Fruit fly (Drosophila melanogaster) whole organism, pupa: ENCODE results near the gene mtsh.

Source experiments
- CG12605 ChIP-seq: fragments of 200-800 bp; sonication (Bioruptor generic); IDR thresholded peaks from 2 replicates; pipeline ENCODE4 v1.3.6; 2022; ENCODE audit warnings: missing biosample characterization, missing genetic modification characterization
- CG13204 ChIP-seq: fragments of 200-800 bp; sonication (Bioruptor generic); optimal IDR thresholded peaks from 2 replicates; lab custom pipeline; 2018; ENCODE audit warnings: missing biosample characterization, mild to moderate bottlenecking, missing genetic modification characterization, moderate library complexity
- CG15710 ChIP-seq: fragments of 200-800 bp; sonication (Bioruptor generic); optimal IDR thresholded peaks from 2 replicates; lab custom pipeline; 2018; ENCODE audit warnings: missing biosample characterization, mild to moderate bottlenecking, missing genetic modification characterization, moderate library complexity
- CG34367 ChIP-seq: fragments of 200-800 bp; sonication (Bioruptor generic); optimal IDR thresholded peaks from 2 replicates; lab custom pipeline; 2018; ENCODE audit warnings: missing biosample characterization, mild to moderate bottlenecking, missing genetic modification characterization
- CG8159 ChIP-seq: fragments of 200-800 bp; sonication (Bioruptor generic); optimal IDR thresholded peaks from 3 replicates; lab custom pipeline; 2018; ENCODE audit warnings: missing biosample characterization, mild to moderate bottlenecking, missing genetic modification characterization, moderate library complexity
- D1 ChIP-seq: fragments of 200-800 bp; sonication (Bioruptor generic); optimal IDR thresholded peaks from 2 replicates; lab custom pipeline; 2018; ENCODE audit warnings: missing biosample characterization, mild to moderate bottlenecking, missing genetic modification characterization, moderate library complexity
- EcR ChIP-seq: fragments of 200-800 bp; sonication (Bioruptor generic); optimal IDR thresholded peaks from 3 replicates; lab custom pipeline; 2019; ENCODE audit warnings: missing biosample characterization, missing genetic modification characterization, mild to moderate bottlenecking, moderate library complexity, missing genetic modification reagents
- Ets98B ChIP-seq: fragments of 200-800 bp; sonication (Bioruptor generic); IDR thresholded peaks from 2 replicates; pipeline ENCODE4 v1.3.6; 2022; ENCODE audit warnings: missing biosample characterization, missing genetic modification characterization
- Pif1B ChIP-seq: fragments of 200-800 bp; sonication (Bioruptor generic); optimal IDR thresholded peaks from 3 replicates; lab custom pipeline; 2016; ENCODE audit warnings: missing biosample characterization, missing genetic modification characterization
- Snoo ChIP-seq: fragments of 200-800 bp; sonication (Bioruptor generic); optimal IDR thresholded peaks from 3 replicates; lab custom pipeline; 2017; ENCODE audit warnings: missing biosample characterization, mild to moderate bottlenecking, missing genetic modification characterization, inconsistent platforms
- fd96Ca ChIP-seq: fragments of 200-800 bp; sonication (Bioruptor generic); IDR thresholded peaks from 3 replicates; pipeline ENCODE4 v1.3.6; 2022; ENCODE audit warnings: missing biosample characterization, missing genetic modification characterization

DNA sequence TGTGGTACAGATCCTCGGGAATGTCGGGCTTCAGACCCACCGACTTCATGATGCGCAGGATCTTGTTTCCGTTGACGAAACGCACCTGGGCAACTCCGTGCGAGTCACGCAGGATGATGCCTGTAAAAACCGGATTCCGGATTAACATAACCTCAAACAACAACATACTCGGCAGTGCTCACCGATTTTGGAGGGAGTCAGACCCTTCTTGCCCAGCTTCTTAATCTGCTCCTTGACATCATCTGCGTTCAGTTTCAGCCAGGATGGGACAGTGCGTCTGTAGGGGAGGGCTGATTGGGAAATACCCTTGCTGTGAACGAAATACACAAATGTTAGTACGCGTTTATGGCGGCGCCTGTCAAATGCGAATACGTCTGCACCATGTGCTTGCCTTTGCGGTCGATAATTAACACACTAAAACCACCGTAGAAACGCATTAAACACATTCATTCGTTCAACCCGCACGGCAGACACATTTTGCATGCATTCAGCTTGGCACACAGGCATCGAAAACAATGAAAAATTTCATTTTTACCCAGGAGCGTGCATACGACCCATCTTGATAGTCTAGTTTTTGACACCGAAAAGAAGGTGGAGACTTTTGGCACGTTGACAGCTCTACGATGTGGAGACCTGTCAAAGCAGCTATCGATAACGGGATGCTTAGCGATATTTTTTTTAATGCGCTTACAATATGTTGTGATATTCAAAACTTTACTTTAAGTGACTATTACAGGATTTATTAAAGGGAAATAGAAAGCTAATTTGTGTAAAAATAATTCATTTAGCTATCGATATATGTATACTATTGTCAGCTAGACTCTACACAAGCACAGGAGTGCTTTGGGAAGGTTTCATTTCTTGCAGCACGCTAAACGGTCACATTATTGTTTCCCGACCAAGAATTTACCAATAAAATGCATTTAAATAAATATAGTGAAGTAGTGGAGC is 44.6 kb upstream of the mtsh start, which contains the start of the genes RpS13 and CSN8:
- TF ChIP-seq CG13204 (GFP tag; lab: Kevin White, UChicago): no peak
- TF ChIP-seq CG8159 (tag; lab: Kevin White, UChicago): no peak
- no peak for TF ChIP-seq CG34367 (tag; lab: Kevin White, UChicago)
- TF ChIP-seq Ets98B (GFP tag; lab: Robert Waterston, UW): no peak
- TF ChIP-seq D1: no peak
- TF ChIP-seq Snoo (tag; lab: Kevin White, UChicago): no peak
- no peak for TF ChIP-seq CG15710 (tag; lab: Kevin White, UChicago)
- no peak for TF ChIP-seq CG12605 (GFP tag; lab: Robert Waterston, UW)
- no peak for TF ChIP-seq Pif1B
- no peak for TF ChIP-seq EcR (GFP tag; lab: Kevin White, UChicago)
- TF ChIP-seq fd96Ca (GFP tag; lab: Robert Waterston, UW): no peak
